Worm (Caenorhabditis elegans): ENCODE measurements around the gene rpb-8.

Gene rpb-8

DNA sequence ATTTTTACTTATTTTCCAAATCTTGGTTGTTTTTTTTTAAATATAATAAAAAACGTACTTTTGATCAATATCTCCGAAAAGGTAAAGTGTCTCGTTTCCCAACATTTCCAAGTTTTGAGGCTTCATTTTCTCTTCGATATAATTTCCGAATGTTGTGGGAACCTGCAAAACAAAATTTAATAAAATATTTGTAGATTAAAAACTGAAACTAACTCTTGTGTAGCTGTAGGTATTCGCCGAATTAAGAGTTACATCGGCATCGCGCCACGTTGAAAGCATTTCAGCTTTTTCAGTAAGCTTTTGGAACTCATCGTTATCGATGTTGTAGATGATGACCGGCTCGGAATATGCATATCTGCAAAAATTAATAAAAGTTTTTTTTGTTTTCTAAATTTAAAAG lies 44.6 kb upstream of the rpb-8 start, which contains the start of gene vps-22:
TSS of gene vps-22 (minus strand) at position 101 of the 400 bp plus-strand sequence.
- no peak for TF ChIP-seq alr-1 (tag; optimal IDR thresholded peaks at IDR 0.05)
- no peak for TF ChIP-seq dmd-4 (tag; optimal IDR thresholded peaks at IDR 0.05)
- TF ChIP-seq aly-2 (tag; optimal IDR thresholded peaks at IDR 0.05): no peak
- TF ChIP-seq ztf-1 (GFP tag; conservative IDR thresholded peaks at IDR 0.05): no peak
- TF ChIP-seq nhr-25 (tag; optimal IDR thresholded peaks at IDR 0.05): no peak
- TF ChIP-seq nhr-237 (tag; optimal IDR thresholded peaks at IDR 0.05): no peak
- no peak for TF ChIP-seq nhr-6 (tag; optimal IDR thresholded peaks at IDR 0.05)
- no peak for TF ChIP-seq mdl-1 (tag; optimal IDR thresholded peaks at IDR 0.05)
- no peak for TF ChIP-seq skn-1 (tag; optimal IDR thresholded peaks at IDR 0.05)
- TF ChIP-seq crh-2 (tag; optimal IDR thresholded peaks at IDR 0.05): no peak
- TF ChIP-seq lin-13 (GFP tag; optimal IDR thresholded peaks at IDR 0.05): no peak
- TF ChIP-seq unc-39 (tag; optimal IDR thresholded peaks at IDR 0.05): no peak
- TF ChIP-seq lin-39 (tag; optimal IDR thresholded peaks at IDR 0.05): no peak
- no peak for TF ChIP-seq blmp-1 (tag; optimal IDR thresholded peaks at IDR 0.05; ENCODE audit: insufficient read depth)
- no peak for TF ChIP-seq mab-5 (tag; optimal IDR thresholded peaks at IDR 0.05)
- TF ChIP-seq gmeb-1 (tag; optimal IDR thresholded peaks at IDR 0.05): no peak

- TF ChIP-seq fos-1 (tag; optimal IDR thresholded peaks at IDR 0.05) (no peak), skn-1 (tag; optimal IDR thresholded peaks at IDR 0.05) (no peak), ceh-16 (tag; optimal IDR thresholded peaks at IDR 0.05) (no peak), unc-62 (GFP tag; optimal IDR thresholded peaks at IDR 0.05) (no peak), nhr-129 (tag; optimal IDR thresholded peaks at IDR 0.05) (no peak), ZK546.5 (tag; optimal IDR thresholded peaks at IDR 0.05) (no peak), ztf-11 (tag; optimal IDR thresholded peaks at IDR 0.05) (no peak), nhr-25 (tag; optimal IDR thresholded peaks at IDR 0.05) (no peak), egl-27 (tag; optimal IDR thresholded peaks at IDR 0.05) (no peak), ama-1 (optimal IDR thresholded peaks at IDR 0.05) (no peak), dmd-4 (tag; optimal IDR thresholded peaks at IDR 0.05) (no peak), nhr-11 (tag; optimal IDR thresholded peaks at IDR 0.05) (no peak), mbf-1 (tag; optimal IDR thresholded peaks at IDR 0.05) (no peak), nhr-23 (tag; optimal IDR thresholded peaks at IDR 0.05) (no peak), nhr-77 (tag; optimal IDR thresholded peaks at IDR 0.05) (no peak), elt-1 (tag; optimal IDR thresholded peaks at IDR 0.05) (no peak)
Observed at ce11 chrIII:4961281-4961680, 43.5 kb upstream of the rpb-8 start.

ce11 chrIII:4960204-4960603 lies 42.4 kb upstream of the rpb-8 start, which contains the start of gene C27F2.4:
TSS of gene C27F2.4 (minus strand) at chrIII:4960304.
- TF ChIP-seq nhr-11 (tag; optimal IDR thresholded peaks at IDR 0.05): no peak
- TF ChIP-seq skn-1 (tag; optimal IDR thresholded peaks at IDR 0.05): no peak
- no peak for TF ChIP-seq fos-1 (tag; optimal IDR thresholded peaks at IDR 0.05)
- TF ChIP-seq nhr-25 (tag; optimal IDR thresholded peaks at IDR 0.05): no peak
- no peak for TF ChIP-seq nhr-10 (tag; optimal IDR thresholded peaks at IDR 0.05)
- TF ChIP-seq ztf-11 (tag; optimal IDR thresholded peaks at IDR 0.05): no peak
- no peak for TF ChIP-seq ama-1 (optimal IDR thresholded peaks at IDR 0.05)
- TF ChIP-seq lin-39 (tag; optimal IDR thresholded peaks at IDR 0.05): no peak
- no peak for TF ChIP-seq nhr-6 (tag; optimal IDR thresholded peaks at IDR 0.05)
- TF ChIP-seq dmd-4 (tag; optimal IDR thresholded peaks at IDR 0.05): no peak
- TF ChIP-seq unc-62 (GFP tag; optimal IDR thresholded peaks at IDR 0.05): no peak
- no peak for TF ChIP-seq nhr-77 (tag; optimal IDR thresholded peaks at IDR 0.05)
- TF ChIP-seq peb-1 (tag; optimal IDR thresholded peaks at IDR 0.05): no peak
- TF ChIP-seq sma-9 (GFP tag; optimal IDR thresholded peaks at IDR 0.05): no peak
- no peak for TF ChIP-seq sma-9 (tag; optimal IDR thresholded peaks at IDR 0.05)
- no peak for TF ChIP-seq nhr-23 (tag; optimal IDR thresholded peaks at IDR 0.05)
- TF ChIP-seq aly-2 (tag; optimal IDR thresholded peaks at IDR 0.05): no peak
- TF ChIP-seq lsy-2 (tag; optimal IDR thresholded peaks at IDR 0.05): no peak
- TF ChIP-seq ztf-1 (GFP tag; conservative IDR thresholded peaks at IDR 0.05): no peak
- no peak for TF ChIP-seq zag-1 (tag; optimal IDR thresholded peaks at IDR 0.05)
- no peak for TF ChIP-seq crh-2 (tag; optimal IDR thresholded peaks at IDR 0.05)

- TF ChIP-seq aly-2 (tag; optimal IDR thresholded peaks at IDR 0.05) (no peak), peb-1 (tag; optimal IDR thresholded peaks at IDR 0.05) (no peak), sem-4 (tag; optimal IDR thresholded peaks at IDR 0.05) (no peak), lin-13 (GFP tag; optimal IDR thresholded peaks at IDR 0.05) (no peak), ztf-1 (GFP tag; conservative IDR thresholded peaks at IDR 0.05) (no peak), lsy-2 (tag; optimal IDR thresholded peaks at IDR 0.05) (no peak), skn-1 (tag; optimal IDR thresholded peaks at IDR 0.05) (no peak)
Observed at ce11 chrIII:4956566-4956965, 38.8 kb upstream of the rpb-8 start, which contains the start of gene C26E6.1. TSS of gene C26E6.1 (plus strand) at chrIII:4956866.
